Worm (Caenorhabditis elegans) whole organism, L1 larva: Measurements from ENCODE around the gene ZK1307.3.

Experiments used
- C04F5.9 ChIP-seq: sonication (generic microtip); optimal IDR thresholded peaks from 2 replicates; lab custom pipeline; 2016; ENCODE audit warnings: missing genetic modification characterization, missing compliant biosample characterization
- C16A3.4 ChIP-seq: fragments of 150-350 bp; optimal IDR thresholded peaks from 2 replicates; lab custom pipeline; 2014; ENCODE audit warnings: missing biosample characterization, missing genetic modification characterization
- F16B12.6 ChIP-seq: fragments of 150-350 bp; optimal IDR thresholded peaks from 2 replicates; lab custom pipeline; 2014; ENCODE audit warnings: missing biosample characterization, missing genetic modification characterization
- Y116A8C.19 ChIP-seq: sonication (generic microtip); optimal IDR thresholded peaks from 2 replicates; lab custom pipeline; 2016; ENCODE audit warnings: missing compliant biosample characterization, missing genetic modification characterization, borderline replicate concordance
- alr-1 ChIP-seq: fragments of 200-800 bp; sonication (Bioruptor generic); optimal IDR thresholded peaks from 2 replicates; lab custom pipeline; 2018; ENCODE audit warnings: borderline replicate concordance, mild to moderate bottlenecking, missing genetic modification characterization, missing compliant biosample characterization
- ama-1 ChIP-seq: fragments of 150-350 bp; optimal IDR thresholded peaks from 2 replicates; lab custom pipeline; 2014
- ceh-63 ChIP-seq: fragments of 200-800 bp; sonication (Bioruptor generic); optimal IDR thresholded peaks from 2 replicates; lab custom pipeline; 2018; ENCODE audit warnings: mild to moderate bottlenecking, missing genetic modification characterization, missing compliant biosample characterization
- ceh-88 ChIP-seq: fragments of 200-800 bp; sonication (Bioruptor generic); IDR thresholded peaks from 2 replicates; pipeline ENCODE4 v1.3.6; 2022; ENCODE audit warnings: missing genetic modification characterization, missing compliant biosample characterization
- dsc-1 ChIP-seq: sonication (generic microtip); optimal IDR thresholded peaks from 2 replicates; lab custom pipeline; 2016; ENCODE audit warnings: mild to moderate bottlenecking, missing genetic modification characterization, missing compliant biosample characterization
- efl-1 ChIP-seq, 4 experiments: fragments of 150-350 bp; optimal IDR thresholded peaks in 3 of 4; peaks in 1 of 4; 1 replicate in 1 of 4; 2 replicates in 3 of 4; lab custom pipeline; 2014; ENCODE audit warnings: missing biosample characterization in 2 of 4, missing genetic modification characterization in 2 of 4, missing genetic modification reagents in 2 of 4
- efl-3 ChIP-seq: fragments of 200-800 bp; sonication (Bioruptor generic); optimal IDR thresholded peaks from 2 replicates; lab custom pipeline; 2018; ENCODE audit warnings: mild to moderate bottlenecking, missing genetic modification characterization, missing compliant biosample characterization
- egl-27 ChIP-seq, 2 experiments: fragments of 150-350 bp in 1 of 2; sonication (generic microtip); optimal IDR thresholded peaks; 3 replicates each; lab custom pipeline; 2017 to 2018; ENCODE audit warnings: missing biosample characterization in 2 of 2, missing genetic modification characterization in 2 of 2, missing genetic modification reagents in 2 of 2
- elt-2 ChIP-seq: sonication (generic microtip); optimal IDR thresholded peaks from 2 replicates; lab custom pipeline; 2016; ENCODE audit warnings: missing genetic modification characterization, mild to moderate bottlenecking, inconsistent platforms, missing compliant biosample characterization, missing genetic modification reagents
- fkh-10 ChIP-seq: sonication (generic microtip); optimal IDR thresholded peaks from 2 replicates; lab custom pipeline; 2017; ENCODE audit warnings: missing biosample characterization, missing genetic modification reagents, missing genetic modification characterization
- fkh-8 ChIP-seq: sonication (generic microtip); optimal IDR thresholded peaks from 2 replicates; lab custom pipeline; 2016; ENCODE audit warnings: mild to moderate bottlenecking, missing genetic modification characterization, missing compliant biosample characterization
- fos-1 ChIP-seq: fragments of 150-350 bp; optimal IDR thresholded peaks from 2 replicates; lab custom pipeline; 2014; ENCODE audit warnings: missing biosample characterization, missing genetic modification characterization
- grh-1 ChIP-seq: fragments of 200-800 bp; sonication (Bioruptor generic); IDR thresholded peaks from 2 replicates; pipeline ENCODE4 v1.3.6; 2022; ENCODE audit warnings: missing genetic modification reagents, missing genetic modification characterization, missing compliant biosample characterization
- hlh-17 ChIP-seq: fragments of 200-800 bp; sonication (Bioruptor generic); optimal IDR thresholded peaks from 2 replicates; lab custom pipeline; 2018; ENCODE audit warnings: missing genetic modification characterization, mild to moderate bottlenecking, missing compliant biosample characterization, moderate library complexity, borderline replicate concordance
- hlh-4 ChIP-seq: sonication (generic microtip); optimal IDR thresholded peaks from 2 replicates; lab custom pipeline; 2016; ENCODE audit warnings: mild to moderate bottlenecking, missing genetic modification characterization, missing compliant biosample characterization
- hpl-2 ChIP-seq: fragments of 150-350 bp; optimal IDR thresholded peaks from 2 replicates; lab custom pipeline; 2014; ENCODE audit warnings: missing biosample characterization, missing genetic modification reagents, missing genetic modification characterization
- irx-1 ChIP-seq: sonication (generic microtip); optimal IDR thresholded peaks from 2 replicates; lab custom pipeline; 2016; ENCODE audit warnings: missing genetic modification characterization, missing compliant biosample characterization
- isw-1 ChIP-seq: fragments of 200-800 bp; sonication (Bioruptor generic); IDR thresholded peaks from 2 replicates; pipeline ENCODE4 v1.3.6; 2022; ENCODE audit warnings: missing genetic modification characterization, missing compliant biosample characterization
- jun-1 ChIP-seq: fragments of 150-350 bp; optimal IDR thresholded peaks from 2 replicates; lab custom pipeline; 2014; ENCODE audit warnings: missing biosample characterization, missing genetic modification reagents, missing genetic modification characterization
- lin-13 ChIP-seq: fragments of 150-350 bp; optimal IDR thresholded peaks from 2 replicates; lab custom pipeline; 2014; ENCODE audit warnings: missing biosample characterization, missing genetic modification reagents, missing genetic modification characterization
- lin-14 ChIP-seq: fragments of 200-800 bp; sonication (Bioruptor generic); optimal IDR thresholded peaks from 2 replicates; lab custom pipeline; 2018; ENCODE audit warnings: mild to moderate bottlenecking, missing genetic modification characterization, moderate library complexity, missing compliant biosample characterization
- lin-35 ChIP-seq, 2 experiments: fragments of 150-350 bp; optimal IDR thresholded peaks; 2 replicates each; lab custom pipeline; 2014; ENCODE audit warnings: missing biosample characterization in 2 of 2, missing genetic modification characterization in 2 of 2, missing genetic modification reagents in 2 of 2
- lin-39 ChIP-seq: fragments of 150-350 bp; optimal IDR thresholded peaks from 2 replicates; lab custom pipeline; 2014; ENCODE audit warnings: missing biosample characterization, missing genetic modification reagents, missing genetic modification characterization
- lir-3 ChIP-seq: sonication (generic microtip); optimal IDR thresholded peaks from 2 replicates; lab custom pipeline; 2016; ENCODE audit warnings: mild to moderate bottlenecking, missing genetic modification characterization, moderate library complexity, missing compliant biosample characterization; ENCODE audit not compliant: poor library complexity
- mab-9 ChIP-seq: fragments of 200-800 bp; sonication (Bioruptor generic); IDR thresholded peaks from 2 replicates; pipeline ENCODE4 v1.3.6; 2022; ENCODE audit warnings: missing genetic modification reagents, missing genetic modification characterization, missing compliant biosample characterization
- mdl-1 ChIP-seq, 2 experiments: fragments of 150-350 bp; optimal IDR thresholded peaks; 2 replicates each; lab custom pipeline; 2014 to 2017; ENCODE audit warnings: missing biosample characterization in 2 of 2, missing genetic modification characterization in 2 of 2, inconsistent platforms in 1 of 2
- mef-2 ChIP-seq: fragments of 150-350 bp; optimal IDR thresholded peaks from 2 replicates; lab custom pipeline; 2014; ENCODE audit warnings: missing biosample characterization, missing genetic modification characterization
- nhr-19 ChIP-seq: fragments of 200-800 bp; sonication (Bioruptor generic); conservative IDR thresholded peaks from 2 replicates; pipeline ENCODE4 v1.3.6; 2022; ENCODE audit warnings: missing genetic modification characterization, missing compliant biosample characterization
- nhr-20 ChIP-seq: sonication (generic microtip); optimal IDR thresholded peaks from 2 replicates; lab custom pipeline; 2016; ENCODE audit warnings: mild to moderate bottlenecking, missing genetic modification characterization, missing compliant biosample characterization
- nhr-28 ChIP-seq: fragments of 150-350 bp; optimal IDR thresholded peaks from 2 replicates; lab custom pipeline; 2014; ENCODE audit warnings: missing biosample characterization, missing genetic modification characterization
- nhr-47 ChIP-seq: sonication (generic microtip); optimal IDR thresholded peaks from 2 replicates; lab custom pipeline; 2016; ENCODE audit warnings: mild to moderate bottlenecking, missing genetic modification characterization, moderate library complexity, missing compliant biosample characterization
- nhr-71 ChIP-seq: sonication (generic microtip); optimal IDR thresholded peaks from 2 replicates; lab custom pipeline; 2016; ENCODE audit warnings: mild to moderate bottlenecking, missing genetic modification characterization, moderate library complexity, missing compliant biosample characterization
- nhr-77 ChIP-seq: fragments of 150-350 bp; optimal IDR thresholded peaks from 2 replicates; lab custom pipeline; 2014; ENCODE audit warnings: missing biosample characterization, missing genetic modification characterization
- nhr-84 ChIP-seq: sonication (generic microtip); optimal IDR thresholded peaks from 2 replicates; lab custom pipeline; 2017; ENCODE audit warnings: missing biosample characterization, missing genetic modification characterization
- nhr-85 ChIP-seq: sonication (generic microtip); peaks from one replicate; lab custom pipeline; 2016; ENCODE audit warnings: missing genetic modification characterization, inconsistent platforms, missing compliant biosample characterization
- pax-3 ChIP-seq: fragments of 200-800 bp; sonication (Bioruptor generic); optimal IDR thresholded peaks from 2 replicates; lab custom pipeline; 2018; ENCODE audit warnings: mild to moderate bottlenecking, missing genetic modification characterization, moderate library complexity, missing compliant biosample characterization
- rnt-1 ChIP-seq: sonication (generic microtip); optimal IDR thresholded peaks from 2 replicates; lab custom pipeline; 2016; ENCODE audit warnings: mild to moderate bottlenecking, missing genetic modification characterization, moderate library complexity, missing compliant biosample characterization
- skn-1 ChIP-seq: fragments of 150-350 bp; optimal IDR thresholded peaks from 2 replicates; lab custom pipeline; 2014; ENCODE audit warnings: missing biosample characterization, missing genetic modification characterization
- snpc-4 ChIP-seq: fragments of 150-350 bp; optimal IDR thresholded peaks from 2 replicates; lab custom pipeline; 2014; ENCODE audit warnings: missing biosample characterization, missing genetic modification characterization
- swsn-7 ChIP-seq: sonication (generic microtip); optimal IDR thresholded peaks from 2 replicates; lab custom pipeline; 2016; ENCODE audit warnings: missing genetic modification characterization, missing compliant biosample characterization
- tbx-2 ChIP-seq: sonication (generic microtip); optimal IDR thresholded peaks from 2 replicates; lab custom pipeline; 2016; ENCODE audit warnings: missing genetic modification characterization, missing compliant biosample characterization
- unc-30 ChIP-seq: sonication (generic microtip); optimal IDR thresholded peaks from 2 replicates; lab custom pipeline; 2017; ENCODE audit warnings: missing biosample characterization, missing genetic modification characterization
- unc-62 ChIP-seq: fragments of 150-350 bp; optimal IDR thresholded peaks from 2 replicates; lab custom pipeline; 2014; ENCODE audit warnings: missing biosample characterization, missing genetic modification reagents, missing genetic modification characterization
- unc-86 ChIP-seq: sonication (generic microtip); optimal IDR thresholded peaks from 2 replicates; lab custom pipeline; 2016; ENCODE audit warnings: missing genetic modification characterization, missing compliant biosample characterization
- vab-15 ChIP-seq: sonication (generic microtip); optimal IDR thresholded peaks from 2 replicates; lab custom pipeline; 2017; ENCODE audit warnings: missing genotype, mild to moderate bottlenecking, missing genetic modification characterization, missing compliant biosample characterization
- xbp-1 ChIP-seq: sonication (generic microtip); optimal IDR thresholded peaks from 2 replicates; lab custom pipeline; 2016; ENCODE audit warnings: missing genetic modification characterization, missing compliant biosample characterization
- ztf-11 ChIP-seq, 2 experiments: sonication (generic microtip); optimal IDR thresholded peaks; 2 replicates each; lab custom pipeline; 2016 to 2017; ENCODE audit warnings: missing genetic modification characterization in 2 of 2, missing biosample characterization in 1 of 2, missing compliant biosample characterization in 1 of 2
- ztf-4 ChIP-seq: fragments of 150-350 bp; optimal IDR thresholded peaks from 2 replicates; lab custom pipeline; 2014; ENCODE audit warnings: missing biosample characterization, missing genetic modification characterization

Gene ZK1307.3

DNA sequence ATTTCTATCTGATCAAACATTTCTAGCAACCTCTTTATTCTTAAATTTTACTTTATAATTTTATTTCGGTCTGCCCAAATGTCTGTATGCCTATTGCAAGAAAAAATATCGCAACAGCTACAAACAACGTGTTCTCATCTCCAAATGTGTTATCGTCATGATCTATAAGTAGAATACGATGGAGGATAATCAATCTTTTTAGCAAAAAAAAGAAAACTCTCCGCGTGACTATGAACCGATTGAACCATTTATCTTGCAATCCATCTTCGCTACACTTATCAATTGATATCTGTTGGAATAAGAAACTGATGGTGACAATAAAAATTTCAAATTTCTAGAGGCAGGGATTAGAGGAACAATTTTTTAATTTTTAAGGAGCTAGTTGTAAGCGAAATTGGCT lies 46.9 kb downstream of the ZK1307.3 start (continued):
- TF ChIP-seq grh-1 (GFP tag; lab: Robert Waterston, UW) (no peak), dsc-1 (no peak), lir-3 (tag; lab: Kevin White, UChicago) (no peak), nhr-77 (tag; lab: Kevin White, UChicago) (no peak), skn-1 (tag; lab: Kevin White, UChicago) (no peak), irx-1 (tag; lab: Kevin White, UChicago) (no peak), jun-1 (tag; lab: Kevin White, UChicago) (no peak), ceh-88 (GFP tag; lab: Robert Waterston, UW) (no peak), lin-14 (peak; percentile 43), lin-13 (no peak), vab-15 (tag; lab: Kevin White, UChicago) (no peak), C04F5.9 (tag; lab: Kevin White, UChicago) (no peak), nhr-20 (tag; lab: Kevin White, UChicago) (peak; percentile 74), nhr-28 (no peak), fkh-10 (GFP tag; lab: Kevin White, UChicago) (no peak), ama-1 (lab: Kevin White, UChicago) (no peak), nhr-19 (GFP tag; lab: Robert Waterston, UW) (peak; percentile 39), fkh-8 (tag; lab: Kevin White, UChicago) (no peak), swsn-7 (tag; lab: Kevin White, UChicago) (no peak), hpl-2 (GFP tag; lab: Kevin White, UChicago) (no peak), ztf-11 (tag; optimal IDR thresholded peaks at IDR 0.05; lab: Kevin White, UChicago) (no peak), mab-9 (GFP tag; lab: Robert Waterston, UW) (no peak), snpc-4 (no peak), F16B12.6 (no peak), efl-1 (optimal IDR thresholded peaks at IDR 0.05; lab: Kevin White, UChicago) (no peak), efl-1 (GFP tag; optimal IDR thresholded peaks at IDR 0.05 in 1 of 2; lab: Kevin White, UChicago) (no peak), isw-1 (GFP tag; lab: Robert Waterston, UW) (no peak), unc-86 (no peak), hlh-4 (tag; lab: Kevin White, UChicago) (no peak), mdl-1 (tag; optimal IDR thresholded peaks at IDR 0.05; lab: Kevin White, UChicago) (no peak), lin-35 (GFP tag; optimal IDR thresholded peaks at IDR 0.05; lab: Kevin White, UChicago) (peak in 1 of 2 experiments; percentile 7), hlh-17 (GFP tag; lab: Kevin White, UChicago) (no peak), fos-1 (tag; lab: Kevin White, UChicago) (no peak), unc-62 (GFP tag; lab: Kevin White, UChicago) (no peak), xbp-1 (no peak), mef-2 (tag; lab: Kevin White, UChicago) (no peak), nhr-84 (tag; lab: Kevin White, UChicago) (no peak), unc-30 (no peak), ceh-63 (GFP tag; lab: Kevin White, UChicago) (no peak), nhr-47 (tag; lab: Kevin White, UChicago) (no peak), Y116A8C.19 (tag; lab: Kevin White, UChicago) (no peak), lin-39 (tag; lab: Kevin White, UChicago) (peak; percentile 47), nhr-71 (tag; lab: Kevin White, UChicago) (peak; percentile 45), efl-3 (GFP tag; lab: Kevin White, UChicago) (no peak)
- TF ChIP-seq, all 84 proteins: peak for 11

DNA sequence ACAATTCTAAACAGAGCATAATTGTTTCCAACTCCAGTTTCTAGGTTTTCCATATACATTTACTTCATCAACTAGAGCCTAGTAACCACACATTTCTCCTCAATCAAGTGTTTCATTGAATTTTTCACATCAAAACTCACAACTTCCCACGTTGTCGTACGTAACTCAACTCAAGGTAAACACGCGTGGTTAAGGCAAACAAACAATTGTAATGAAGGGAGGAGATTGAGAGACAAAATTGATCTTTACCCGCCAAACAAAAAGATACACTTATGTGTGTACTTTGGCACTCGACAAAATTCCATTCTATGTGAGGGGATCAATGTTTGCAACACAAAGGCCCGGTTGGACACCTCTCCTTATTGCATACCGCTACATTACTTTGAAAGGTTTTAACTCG lies 47.5 kb downstream of the ZK1307.3 start, which contains the start of gene nhr-19:
Gene nhr-19 (minus strand): TSS at position 191 of the 400 bp plus-strand sequence.
- no peak for TF ChIP-seq dsc-1
- TF ChIP-seq pax-3 (tag; lab: Kevin White, UChicago), result no peak
- no peak for TF ChIP-seq grh-1 (GFP tag; lab: Robert Waterston, UW)
- TF ChIP-seq C16A3.4 (tag; lab: Kevin White, UChicago), result peak; percentile 30
- no peak for TF ChIP-seq nhr-85
- no peak for TF ChIP-seq rnt-1 (tag; lab: Kevin White, UChicago)
- no peak for TF ChIP-seq F16B12.6
- TF ChIP-seq C04F5.9 (tag; lab: Kevin White, UChicago), result no peak
- no peak for TF ChIP-seq lin-39 (tag; lab: Kevin White, UChicago)
- peak; percentile 9 for TF ChIP-seq ama-1 (lab: Kevin White, UChicago)
- TF ChIP-seq nhr-20 (tag; lab: Kevin White, UChicago), result peak; percentile 50
- TF ChIP-seq unc-86, result no peak
- no peak for TF ChIP-seq hlh-4 (tag; lab: Kevin White, UChicago)
- TF ChIP-seq elt-2 (tag; lab: Kevin White, UChicago), result no peak
- TF ChIP-seq unc-62 (GFP tag; lab: Kevin White, UChicago), result no peak
- no peak for TF ChIP-seq nhr-77 (tag; lab: Kevin White, UChicago)
- TF ChIP-seq alr-1 (tag; lab: Kevin White, UChicago), result no peak
- TF ChIP-seq irx-1 (tag; lab: Kevin White, UChicago), result no peak
- no peak for TF ChIP-seq egl-27 (tag; optimal IDR thresholded peaks at IDR 0.05; lab: Kevin White, UChicago)
- no peak for TF ChIP-seq tbx-2 (tag; lab: Kevin White, UChicago)
- no peak for TF ChIP-seq ztf-4 (tag; lab: Kevin White, UChicago)
